Fruit fly (Drosophila melanogaster): Measurements from ENCODE around the gene TTLL4A.

TTLL4A gene

dm6 chr2L:11032285-11032970, 43.2 kb downstream of the TTLL4A start:
- TF ChIP-seq CG17801 (GFP tag; optimal IDR thresholded peaks at IDR 0.05; ENCODE audit: partially characterized antibody), result no peak

dm6 chr2L:11034495-11034894, 45.3 kb downstream of the TTLL4A start, which contains the start of gene CG18666:
Gene CG18666, plus strand, starts transcription at chr2L:11034795.
- peak; percentile 20 for TF ChIP-seq CG17801 (GFP tag; optimal IDR thresholded peaks at IDR 0.05; ENCODE audit: partially characterized antibody)

- no peak for TF ChIP-seq CG17801 (GFP tag; optimal IDR thresholded peaks at IDR 0.05; ENCODE audit: partially characterized antibody)
Observed at dm6 chr2L:11037583-11038517, 48.6 kb downstream of the TTLL4A start.

- no peak for TF ChIP-seq CG17801 (GFP tag; optimal IDR thresholded peaks at IDR 0.05; ENCODE audit: partially characterized antibody)
Observed at dm6 chr2L:11038918-11039317, 49.7 kb downstream of the TTLL4A start.

- no peak for TF ChIP-seq CG17801 (GFP tag; optimal IDR thresholded peaks at IDR 0.05; ENCODE audit: partially characterized antibody)
Observed at dm6 chr2L:11039548-11040144, 50.4 kb downstream of the TTLL4A start.

- no peak for TF ChIP-seq CG17801 (GFP tag; optimal IDR thresholded peaks at IDR 0.05; ENCODE audit: partially characterized antibody)
Observed at dm6 chr2L:11041074-11041473, 51.9 kb downstream of the TTLL4A start.

dm6 chr2L:11041785-11042184, 52.6 kb downstream of the TTLL4A start:
- TF ChIP-seq CG17801 (GFP tag; optimal IDR thresholded peaks at IDR 0.05; ENCODE audit: partially characterized antibody), result no peak

- peak; percentile 20 for TF ChIP-seq CG17801 (GFP tag; optimal IDR thresholded peaks at IDR 0.05; ENCODE audit: partially characterized antibody)
Observed at dm6 chr2L:11044678-11045466, 55.7 kb downstream of the TTLL4A start.

dm6 chr2L:11045467-11045914, 56.3 kb downstream of the TTLL4A start:
- no peak for TF ChIP-seq CG17801 (GFP tag; optimal IDR thresholded peaks at IDR 0.05; ENCODE audit: partially characterized antibody)

dm6 chr2L:11046051-11046450, 56.9 kb downstream of the TTLL4A start:
- TF ChIP-seq CG17801 (GFP tag; optimal IDR thresholded peaks at IDR 0.05; ENCODE audit: partially characterized antibody), result no peak
